Worm (Caenorhabditis elegans) whole organism, L3 larva: ENCODE results near the gene tre-2.

ENCODE experiments used
- ZK546.5 ChIP-seq: sonication (generic microtip); optimal IDR thresholded peaks from 2 replicates; lab custom pipeline; 2017; ENCODE audit warnings: missing biosample characterization, missing genetic modification characterization
- ama-1 ChIP-seq: fragments of 150-350 bp; optimal IDR thresholded peaks from 2 replicates; lab custom pipeline; 2018
- ceh-16 ChIP-seq: sonication (generic microtip); optimal IDR thresholded peaks from 2 replicates; lab custom pipeline; 2017; ENCODE audit warnings: missing biosample characterization, missing genetic modification characterization
- elt-2 ChIP-seq: sonication (generic microtip); optimal IDR thresholded peaks from 2 replicates; lab custom pipeline; 2016; ENCODE audit warnings: missing genetic modification reagents, mild to moderate bottlenecking, missing genetic modification characterization, missing compliant biosample characterization
- elt-3 ChIP-seq, 3 experiments: fragments of 150-350 bp in 1 of 3; sonication (generic microtip) in 2 of 3; optimal IDR thresholded peaks; 2 replicates in 2 of 3; 4 replicates in 1 of 3; lab custom pipeline; 2014 to 2017; ENCODE audit warnings: missing biosample characterization in 3 of 3, missing genetic modification characterization in 3 of 3
- lin-15B ChIP-seq: fragments of 150-350 bp; optimal IDR thresholded peaks from 2 replicates; lab custom pipeline; 2014; ENCODE audit warnings: missing biosample characterization, missing genetic modification characterization
- nhr-12 ChIP-seq: fragments of 150-350 bp; optimal IDR thresholded peaks from 2 replicates; lab custom pipeline; 2014; ENCODE audit warnings: missing biosample characterization, missing genetic modification characterization
- nhr-77 ChIP-seq: fragments of 150-350 bp; optimal IDR thresholded peaks from 2 replicates; lab custom pipeline; 2014; ENCODE audit warnings: missing biosample characterization, missing genetic modification characterization
- snpc-4 ChIP-seq: fragments of 150-350 bp; optimal IDR thresholded peaks from 2 replicates; lab custom pipeline; 2014; ENCODE audit warnings: missing biosample characterization, missing genetic modification characterization
- zag-1 ChIP-seq: fragments of 150-350 bp; optimal IDR thresholded peaks from 2 replicates; lab custom pipeline; 2014; ENCODE audit warnings: missing biosample characterization, missing genetic modification characterization
- ztf-11 ChIP-seq: fragments of 150-350 bp; optimal IDR thresholded peaks from 2 replicates; lab custom pipeline; 2014; ENCODE audit warnings: missing biosample characterization, missing genetic modification characterization
- ztf-4 ChIP-seq: fragments of 150-350 bp; optimal IDR thresholded peaks from 2 replicates; lab custom pipeline; 2014; ENCODE audit warnings: missing biosample characterization, missing genetic modification characterization

DNA sequence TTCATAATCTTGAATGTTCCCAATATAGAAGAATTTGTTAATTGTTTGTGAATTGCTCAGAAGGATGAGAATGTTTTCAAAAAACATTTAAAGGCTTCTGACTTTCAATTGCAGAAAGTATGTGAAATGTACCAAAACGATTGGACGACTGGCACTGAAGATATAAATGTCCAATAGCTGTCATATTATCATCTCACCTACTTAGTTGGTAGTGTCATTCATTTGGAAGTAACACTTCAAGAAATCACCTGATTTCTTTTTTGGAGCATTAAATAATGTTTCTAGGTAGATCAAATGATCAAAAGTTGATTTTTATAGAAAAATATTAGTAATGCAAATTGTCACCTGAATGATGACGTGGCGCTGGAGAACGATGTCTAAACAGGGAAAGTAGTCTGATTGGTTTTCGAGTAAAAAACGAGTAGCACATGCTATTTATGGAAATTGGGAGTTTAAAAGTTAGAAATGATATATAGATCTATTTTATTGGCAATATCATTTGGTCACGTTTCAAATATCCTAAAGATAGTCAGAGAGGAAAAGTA lies 3.5 kb downstream of the tre-2 start:
- TF ChIP-seq lin-15B (tag; lab: Kevin White, UChicago) (no peak), ceh-16 (tag; lab: Kevin White, UChicago) (no peak), zag-1 (tag; lab: Kevin White, UChicago) (no peak), snpc-4 (tag; lab: Kevin White, UChicago) (no peak), elt-3 (tag; optimal IDR thresholded peaks at IDR 0.05; lab: Kevin White, UChicago) (no peak), elt-2 (tag; lab: Kevin White, UChicago) (no peak), ama-1 (lab: Kevin White, UChicago) (no peak), ZK546.5 (tag; lab: Kevin White, UChicago) (no peak), nhr-12 (tag; lab: Kevin White, UChicago) (no peak), ztf-11 (tag; lab: Kevin White, UChicago) (no peak), ztf-4 (tag; lab: Kevin White, UChicago) (no peak), nhr-77 (no peak)
